Fruit fly (Drosophila melanogaster) whole organism, wandering third instar larva: ENCODE results near the gene CG11360.

Experiments used
- Abd-B ChIP-seq: fragments of >200 bp; optimal IDR thresholded peaks from 2 replicates; lab custom pipeline; 2017; ENCODE audit warnings: missing biosample characterization, missing genetic modification characterization
- CG9705 ChIP-seq: fragments of 200-800 bp; sonication (Bioruptor generic); optimal IDR thresholded peaks from 2 replicates; lab custom pipeline; 2018; ENCODE audit warnings: missing biosample characterization, mild to moderate bottlenecking, missing genetic modification characterization
- Dfd ChIP-seq: fragments of >200 bp; optimal IDR thresholded peaks from 2 replicates; lab custom pipeline; 2017; ENCODE audit warnings: missing biosample characterization, missing genetic modification characterization
- Myc ChIP-seq: fragments of >200 bp; optimal IDR thresholded peaks from 2 replicates; lab custom pipeline; 2017
- OdsH ChIP-seq: fragments of 200-800 bp; sonication (Bioruptor generic); optimal IDR thresholded peaks from 2 replicates; lab custom pipeline; 2016; ENCODE audit warnings: missing biosample characterization, mild to moderate bottlenecking, missing genetic modification characterization
- br ChIP-seq: fragments of 200-800 bp; sonication (Bioruptor generic); optimal IDR thresholded peaks from 2 replicates; lab custom pipeline; 2016; ENCODE audit warnings: missing biosample characterization, missing genetic modification characterization
- dl ChIP-seq, 2 experiments: fragments of 175-275, 200-275 bp in 1 of 2; fragments of 200-275 bp in 1 of 2; sonication (Bioruptor generic); optimal IDR thresholded peaks; lab custom pipeline; 2018; ENCODE audit warnings: mild to moderate bottlenecking in 2 of 2, missing biosample characterization in 2 of 2, missing genetic modification characterization in 2 of 2, moderate library complexity in 2 of 2; ENCODE audit not compliant: partially characterized antibody in 2 of 2, insufficient read depth in 1 of 2
- foxo ChIP-seq, 2 experiments: fragments of 200-800 bp; sonication (Bioruptor generic); optimal IDR thresholded peaks; 2 replicates in 1 of 2; 3 replicates in 1 of 2; lab custom pipeline; 2016 to 2017; ENCODE audit warnings: missing biosample characterization in 2 of 2, missing genetic modification characterization in 2 of 2
- fru ChIP-seq: fragments of 200-800 bp; sonication (Bioruptor generic); optimal IDR thresholded peaks from 3 replicates; lab custom pipeline; 2016; ENCODE audit warnings: missing biosample characterization, mild to moderate bottlenecking, missing genetic modification characterization
- h ChIP-seq: fragments of 200-800 bp; sonication (Bioruptor generic); optimal IDR thresholded peaks from 3 replicates; lab custom pipeline; 2016; ENCODE audit warnings: missing biosample characterization, mild to moderate bottlenecking, missing genetic modification characterization
- psq ChIP-seq: fragments of 200-800 bp; sonication (Bioruptor generic); optimal IDR thresholded peaks from 3 replicates; lab custom pipeline; 2017; ENCODE audit warnings: missing biosample characterization, mild to moderate bottlenecking, missing genetic modification characterization, moderate library complexity
- rgr ChIP-seq: fragments of 200-800 bp; sonication (Bioruptor generic); optimal IDR thresholded peaks from 3 replicates; lab custom pipeline; 2016; ENCODE audit warnings: missing biosample characterization, mild to moderate bottlenecking, missing genetic modification characterization
- sage ChIP-seq: fragments of 200-800 bp; sonication (Bioruptor generic); optimal IDR thresholded peaks from 2 replicates; lab custom pipeline; 2016; ENCODE audit warnings: missing biosample characterization, mild to moderate bottlenecking, missing genetic modification characterization
- woc ChIP-seq: sonication (Bioruptor generic); optimal IDR thresholded peaks from 2 replicates; lab custom pipeline; 2016; ENCODE audit warnings: missing biosample characterization, mild to moderate bottlenecking, missing genetic modification characterization

- TF ChIP-seq Dfd (no peak), dl (GFP tag; optimal IDR thresholded peaks at IDR 0.05; lab: Kevin White, UChicago; ENCODE audit: insufficient read depth in 1 of 2, partially characterized antibody in 2 of 2) (no peak), sage (GFP tag; lab: Kevin White, UChicago) (no peak), fru (GFP tag; lab: Kevin White, UChicago) (no peak), OdsH (GFP tag; lab: Kevin White, UChicago) (no peak), woc (GFP tag; lab: Kevin White, UChicago) (no peak), foxo (GFP tag; optimal IDR thresholded peaks at IDR 0.05; lab: Kevin White, UChicago) (no peak), Myc (lab: Kevin White, UChicago) (no peak), br (GFP tag; lab: Kevin White, UChicago) (no peak), rgr (GFP tag; lab: Kevin White, UChicago) (no peak), psq (GFP tag; lab: Kevin White, UChicago) (no peak), Abd-B (GFP tag; lab: Kevin White, UChicago) (no peak), CG9705 (GFP tag; lab: Kevin White, UChicago) (no peak), h (no peak)
Observed at dm6 chr4:718614-719013, 47.7 kb downstream of the CG11360 start.
